Fruit fly (Drosophila melanogaster) whole organism, embryonic: ENCODE measurements around the gene hbt.
A peak's percentile ranks its signal among the peaks of the same experiment; 100 is the strongest.

Experiments used
- Awh ChIP-seq: fragments of 200-800 bp; sonication (Bioruptor generic); IDR thresholded peaks from 2 replicates; pipeline ENCODE4, ENCODE4 v1.3.6; 2022; ENCODE audit warnings: missing biosample characterization, missing genetic modification characterization
- BEAF-32 ChIP-seq: fragments of 200-800 bp; sonication (Bioruptor generic); optimal IDR thresholded peaks from 3 replicates; lab custom pipeline; 2017; ENCODE audit warnings: missing biosample characterization, missing genetic modification characterization, mild to moderate bottlenecking, moderate library complexity, missing genetic modification reagents
- BtbVII ChIP-seq: fragments of 200-800 bp; sonication (Bioruptor generic); optimal IDR thresholded peaks from 3 replicates; lab custom pipeline; 2017; ENCODE audit warnings: missing biosample characterization, mild to moderate bottlenecking, missing genetic modification characterization
- CG10209 ChIP-seq: fragments of 200-800 bp; sonication (Bioruptor generic); optimal IDR thresholded peaks from 3 replicates; lab custom pipeline; 2017; ENCODE audit warnings: missing biosample characterization, mild to moderate bottlenecking, missing genetic modification characterization, missing genetic modification reagents
- CG1024 ChIP-seq: fragments of 200-800 bp; sonication (Bioruptor generic); IDR thresholded peaks from 2 replicates; pipeline ENCODE4 v1.3.6; 2022; ENCODE audit warnings: missing biosample characterization, missing genetic modification characterization
- CG10979 ChIP-seq: fragments of 200-800 bp; sonication (Bioruptor generic); optimal IDR thresholded peaks from 2 replicates; lab custom pipeline; 2018; ENCODE audit warnings: missing biosample characterization, mild to moderate bottlenecking, missing genetic modification characterization, moderate library complexity
- CG12769 ChIP-seq: fragments of 200-800 bp; sonication (Bioruptor generic); optimal IDR thresholded peaks from 2 replicates; lab custom pipeline; 2019; ENCODE audit warnings: missing biosample characterization, mild to moderate bottlenecking, missing genetic modification characterization, moderate library complexity
- CG13287 ChIP-seq: fragments of 200-800 bp; sonication (Bioruptor generic); IDR thresholded peaks from 2 replicates; pipeline ENCODE4 v1.3.6; 2022; ENCODE audit warnings: missing biosample characterization, missing genetic modification characterization; ENCODE audit not compliant: partially characterized antibody
- CG15011 ChIP-seq: fragments of 200-800 bp; sonication (Bioruptor generic); optimal IDR thresholded peaks from 3 replicates; lab custom pipeline; 2018; ENCODE audit warnings: missing biosample characterization, mild to moderate bottlenecking, missing genetic modification characterization
- CG15696 ChIP-seq: fragments of 200-800 bp; sonication (Bioruptor generic); optimal IDR thresholded peaks from 2 replicates; lab custom pipeline; 2019; ENCODE audit warnings: missing biosample characterization, mild to moderate bottlenecking, missing genetic modification characterization, moderate library complexity
- CG1647 ChIP-seq: fragments of 200-800 bp; sonication (Bioruptor generic); optimal IDR thresholded peaks from 3 replicates; lab custom pipeline; 2016; ENCODE audit warnings: missing biosample characterization, missing genetic modification characterization
- CG16813 ChIP-seq: fragments of 200-800 bp; sonication (Bioruptor generic); IDR thresholded peaks from 3 replicates; pipeline ENCODE4 v1.3.6; 2022; ENCODE audit warnings: missing biosample characterization, missing genetic modification characterization; ENCODE audit not compliant: partially characterized antibody
- CG16863 ChIP-seq: fragments of 200-800 bp; sonication (Bioruptor generic); optimal IDR thresholded peaks from 3 replicates; lab custom pipeline; 2016; ENCODE audit warnings: missing biosample characterization, missing genetic modification characterization
- CG1792 ChIP-seq: fragments of 200-800 bp; sonication (Bioruptor generic); optimal IDR thresholded peaks from 2 replicates; lab custom pipeline; 2016; ENCODE audit warnings: missing biosample characterization, missing genetic modification characterization
- CG18262 ChIP-seq: fragments of 200-800 bp; optimal IDR thresholded peaks from 3 replicates; lab custom pipeline; 2019; ENCODE audit warnings: missing biosample characterization, mild to moderate bottlenecking, missing genetic modification characterization, moderate library complexity
- CG1832 ChIP-seq: fragments of 200-800 bp; sonication (Bioruptor generic); optimal IDR thresholded peaks from 2 replicates; lab custom pipeline; 2017; ENCODE audit warnings: missing biosample characterization, mild to moderate bottlenecking, missing genetic modification characterization, inconsistent platforms
- CG31224 ChIP-seq: fragments of 200-800 bp; sonication (Bioruptor generic); IDR thresholded peaks from 2 replicates; pipeline ENCODE4 v1.3.6; 2022; ENCODE audit warnings: missing biosample characterization, missing genetic modification characterization
- CG43689 ChIP-seq: fragments of 200-800 bp; sonication (Bioruptor generic); IDR thresholded peaks from 2 replicates; pipeline ENCODE4 v1.3.6; 2022; ENCODE audit warnings: missing biosample characterization, missing genetic modification characterization
- CG4730 ChIP-seq: fragments of 200-800 bp; sonication (Bioruptor generic); IDR thresholded peaks from 2 replicates; pipeline ENCODE4 v1.3.6; 2022; ENCODE audit warnings: missing biosample characterization, missing genetic modification characterization
- CG4854 ChIP-seq: fragments of 200-800 bp; sonication (Bioruptor generic); optimal IDR thresholded peaks from 2 replicates; lab custom pipeline; 2016; ENCODE audit warnings: missing biosample characterization, missing genetic modification characterization, inconsistent platforms
- CG6175 ChIP-seq: fragments of 200-800 bp; sonication (Bioruptor generic); IDR thresholded peaks from 3 replicates; pipeline ENCODE4 v1.3.6; 2022; ENCODE audit warnings: missing biosample characterization, missing genetic modification characterization
- CG8281 ChIP-seq: fragments of 200-800 bp; sonication (Bioruptor generic); optimal IDR thresholded peaks from 2 replicates; lab custom pipeline; 2018; ENCODE audit warnings: missing biosample characterization, mild to moderate bottlenecking, missing genetic modification characterization, moderate library complexity
- CG9876 ChIP-seq: fragments of 200-800 bp; sonication (Bioruptor generic); optimal IDR thresholded peaks from 2 replicates; lab custom pipeline; 2016; ENCODE audit warnings: missing biosample characterization, missing genetic modification characterization
- Gug ChIP-seq: fragments of 200-800 bp; sonication (Bioruptor generic); IDR thresholded peaks from 4 replicates; pipeline ENCODE4 v1.3.6; 2022; ENCODE audit warnings: missing biosample characterization, missing genetic modification characterization
- HHEX ChIP-seq: fragments of 200-800 bp; sonication (Bioruptor generic); optimal IDR thresholded peaks from 3 replicates; lab custom pipeline; 2017; ENCODE audit warnings: missing biosample characterization, mild to moderate bottlenecking, missing genetic modification characterization, missing genetic modification reagents
- Hr39 ChIP-seq: fragments of >200 bp; optimal IDR thresholded peaks from 2 replicates; lab custom pipeline; 2017
- Hsf ChIP-seq: fragments of 200-800 bp; sonication (Bioruptor generic); optimal IDR thresholded peaks from 3 replicates; lab custom pipeline; 2016; ENCODE audit warnings: missing biosample characterization, missing genetic modification characterization
- Lhr ChIP-seq: fragments of 200-800 bp; sonication (Bioruptor generic); optimal IDR thresholded peaks from 3 replicates; lab custom pipeline; 2017; ENCODE audit warnings: mild to moderate bottlenecking, missing biosample characterization, missing genetic modification reagents, missing genetic modification characterization
- Pdp1 ChIP-seq, 2 experiments: fragments of 200-800 bp; sonication (Bioruptor generic); optimal IDR thresholded peaks; 3 replicates each; lab custom pipeline; 2016; ENCODE audit warnings: missing biosample characterization in 2 of 2, missing genetic modification characterization in 2 of 2, mild to moderate bottlenecking in 1 of 2, moderate library complexity in 1 of 2
- Rx ChIP-seq: fragments of 200-800 bp; sonication (Bioruptor generic); IDR thresholded peaks from 2 replicates; pipeline ENCODE4 v1.3.6; 2022; ENCODE audit warnings: missing biosample characterization, missing genetic modification characterization
- Sin3A ChIP-seq: fragments of >200 bp; optimal IDR thresholded peaks from 2 replicates; lab custom pipeline; 2018
- Ssrp ChIP-seq: fragments of 200-800 bp; sonication (Bioruptor generic); optimal IDR thresholded peaks from 2 replicates; lab custom pipeline; 2018; ENCODE audit warnings: missing biosample characterization, mild to moderate bottlenecking, missing genetic modification characterization, moderate library complexity
- amos ChIP-seq: fragments of 200-800 bp; sonication (Bioruptor generic); IDR thresholded peaks from 2 replicates; pipeline ENCODE4 v1.3.6; 2022; ENCODE audit warnings: missing biosample characterization, missing genetic modification characterization; ENCODE audit not compliant: partially characterized antibody
- ara ChIP-seq: fragments of 200-800 bp; sonication (Bioruptor generic); IDR thresholded peaks from 2 replicates; pipeline ENCODE4 v1.3.6; 2022; ENCODE audit warnings: missing biosample characterization, missing genetic modification characterization
- ci ChIP-seq: fragments of 200-800 bp; sonication (Bioruptor generic); IDR thresholded peaks from 3 replicates; pipeline ENCODE4 v1.3.6; 2022; ENCODE audit warnings: missing biosample characterization, missing genetic modification characterization
- da ChIP-seq: fragments of 200-800 bp; sonication (Bioruptor generic); optimal IDR thresholded peaks from 2 replicates; lab custom pipeline; 2016; ENCODE audit warnings: missing biosample characterization, missing genetic modification characterization
- danr ChIP-seq: fragments of 200-800 bp; sonication (Bioruptor generic); IDR thresholded peaks from 2 replicates; pipeline ENCODE4 v1.3.6; 2022; ENCODE audit warnings: missing biosample characterization, missing genetic modification characterization
- ind ChIP-seq: fragments of 200-800 bp; sonication (Bioruptor generic); optimal IDR thresholded peaks from 3 replicates; lab custom pipeline; 2016; ENCODE audit warnings: missing biosample characterization, missing genetic modification characterization
- jing ChIP-seq: fragments of 200-800 bp; sonication (Bioruptor generic); optimal IDR thresholded peaks from 2 replicates; lab custom pipeline; 2018; ENCODE audit warnings: missing biosample characterization, mild to moderate bottlenecking, missing genetic modification characterization
- maf-S ChIP-seq: fragments of 200-800 bp; sonication (Bioruptor generic); optimal IDR thresholded peaks from 2 replicates; lab custom pipeline; 2016; ENCODE audit warnings: missing biosample characterization, missing genetic modification characterization
- oc ChIP-seq: fragments of 200-800 bp; sonication (Bioruptor generic); optimal IDR thresholded peaks from 2 replicates; lab custom pipeline; 2018; ENCODE audit warnings: missing biosample characterization, mild to moderate bottlenecking, missing genetic modification characterization, moderate library complexity
- otp ChIP-seq: fragments of 200-800 bp; sonication (Bioruptor generic); IDR thresholded peaks from 3 replicates; pipeline ENCODE4, ENCODE4 v1.3.6; 2022; ENCODE audit warnings: missing biosample characterization, missing genetic modification characterization
- row ChIP-seq: fragments of 200-800 bp; sonication (Bioruptor generic); IDR thresholded peaks from 3 replicates; pipeline ENCODE4 v1.3.6; 2022; ENCODE audit warnings: missing biosample characterization, missing genetic modification characterization
- sc ChIP-seq, 3 experiments: fragments of >200 bp in 2 of 3; fragments of 200-800 bp in 1 of 3; sonication (Bioruptor generic) in 1 of 3; optimal IDR thresholded peaks; 2 replicates in 2 of 3; 3 replicates in 1 of 3; lab custom pipeline; 2017; ENCODE audit warnings: mild to moderate bottlenecking in 1 of 3, missing biosample characterization in 1 of 3, missing genetic modification characterization in 1 of 3, missing genetic modification reagents in 1 of 3
- sima ChIP-seq: fragments of 200-800 bp; sonication (Bioruptor generic); optimal IDR thresholded peaks from 2 replicates; lab custom pipeline; 2016; ENCODE audit warnings: missing biosample characterization, missing genetic modification characterization
- stc ChIP-seq: fragments of 200-800 bp; sonication (Bioruptor generic); IDR thresholded peaks from 2 replicates; pipeline ENCODE4 v1.3.6; 2022; ENCODE audit warnings: missing biosample characterization, missing genetic modification characterization
- tll ChIP-seq, 2 experiments: fragments of 200-800 bp in 1 of 2; fragments of >200 bp in 1 of 2; sonication (Bioruptor generic) in 1 of 2; optimal IDR thresholded peaks; 2 replicates each; lab custom pipeline; 2017 to 2019; ENCODE audit warnings: missing biosample characterization in 2 of 2, missing genetic modification characterization in 2 of 2, mild to moderate bottlenecking in 1 of 2, moderate library complexity in 1 of 2
- zf30C ChIP-seq: fragments of 200-800 bp; sonication (Bioruptor generic); optimal IDR thresholded peaks from 3 replicates; lab custom pipeline; 2018; ENCODE audit warnings: missing biosample characterization, mild to moderate bottlenecking, missing genetic modification characterization

hbt gene

dm6 chr2L:13373435-13374242 lies 42.7 kb upstream of the hbt start, which contains the start of the genes Bdp1 and CG6565 (continued):
- peak; percentile 90 for TF ChIP-seq CG31224
- TF ChIP-seq CG13287 (GFP tag; lab: Robert Waterston, UW), result peak; percentile 44; the same call in 1 of the 2 replicates
- peak; percentile 98 for TF ChIP-seq CG1647 (GFP tag; lab: Kevin White, UChicago)
- peak; percentile 54 to 94 for TF ChIP-seq tll (GFP tag; optimal IDR thresholded peaks at IDR 0.05; lab: Kevin White, UChicago)
- peak; percentile 92 to 99 for TF ChIP-seq Pdp1 (GFP tag; optimal IDR thresholded peaks at IDR 0.05; lab: Kevin White, UChicago)
- peak; percentile 86 for TF ChIP-seq oc (tag; lab: Kevin White, UChicago)
- TF ChIP-seq CG15011 (GFP tag; lab: Kevin White, UChicago), result peak; percentile 94
- peak; percentile 98 for TF ChIP-seq Gug (GFP tag; lab: Robert Waterston, UW)
- TF ChIP-seq CG1832 (GFP tag; lab: Kevin White, UChicago), result no peak
- peak; percentile 86 for TF ChIP-seq CG8281 (tag; lab: Kevin White, UChicago)
- TF ChIP-seq CG18262 (tag; lab: Kevin White, UChicago), result peak; percentile 95
- peak; percentile 97 for TF ChIP-seq CG9876 (GFP tag; lab: Kevin White, UChicago)
- peak; percentile 97 for TF ChIP-seq HHEX (GFP tag; lab: Kevin White, UChicago)
- TF ChIP-seq Hsf, result peak; percentile 99
- peak; percentile 97 for TF ChIP-seq CG1792 (GFP tag; lab: Kevin White, UChicago)
- peak; percentile 91 for TF ChIP-seq Sin3A (lab: Kevin White, UChicago)
- TF ChIP-seq CG1024 (GFP tag; lab: Robert Waterston, UW), result peak; percentile 76
- TF ChIP-seq Lhr (GFP tag; lab: Kevin White, UChicago), result peak; percentile 93
- TF ChIP-seq CG6175 (GFP tag; lab: Robert Waterston, UW), result peak; percentile 91
- peak; percentile 84 for TF ChIP-seq Awh (GFP tag; lab: Robert Waterston, UW)
- peak; percentile 80 for TF ChIP-seq otp (GFP tag; lab: Robert Waterston, UW)
- peak; percentile 98 for TF ChIP-seq Ssrp
- 0 out of 3 replicates have a peak, but pooled peaks have one; percentile 35 for TF ChIP-seq CG16813
- TF ChIP-seq CG4730 (GFP tag; lab: Robert Waterston, UW), result peak; percentile 94
- peak; percentile 97 for TF ChIP-seq danr
- peak; percentile 92 for TF ChIP-seq ara (GFP tag; lab: Robert Waterston, UW)
- peak; percentile 98 for TF ChIP-seq row
- peak; percentile 70 for TF ChIP-seq BEAF-32 (GFP tag; lab: Kevin White, UChicago)
- TF ChIP-seq ind (GFP tag; lab: Kevin White, UChicago), result peak; percentile 98
- peak; percentile 94 for TF ChIP-seq CG10979 (tag; lab: Kevin White, UChicago)
- no peak for TF ChIP-seq sc (optimal IDR thresholded peaks at IDR 0.05; lab: Kevin White, UChicago)
- peak; percentile 97 for TF ChIP-seq sc (GFP tag; optimal IDR thresholded peaks at IDR 0.05; lab: Kevin White, UChicago)
- TF ChIP-seq CG15696, result peak; percentile 97
- TF ChIP-seq sima (GFP tag; lab: Kevin White, UChicago), result peak; percentile 91
- TF ChIP-seq stc (GFP tag; lab: Robert Waterston, UW), result peak; percentile 83
- TF ChIP-seq da (GFP tag; lab: Kevin White, UChicago), result peak; percentile 97
- peak; percentile 79 for TF ChIP-seq CG43689 (GFP tag; lab: Robert Waterston, UW)
- TF ChIP-seq CG16863 (GFP tag; lab: Kevin White, UChicago), result peak; percentile 98
- TF ChIP-seq CG12769 (tag; lab: Kevin White, UChicago), result no peak
- 0 out of 2 replicates have a peak, but pooled peaks have one; percentile 10 for TF ChIP-seq amos (GFP tag; lab: Robert Waterston, UW)
- peak; percentile 98 for TF ChIP-seq CG10209 (GFP tag; lab: Kevin White, UChicago)
- TF ChIP-seq maf-S (GFP tag; lab: Kevin White, UChicago), result peak; percentile 98
- TF ChIP-seq Hr39 (lab: Kevin White, UChicago), result no peak
- TF ChIP-seq BtbVII, result peak; percentile 93
- TF ChIP-seq zf30C, result peak; percentile 93
- peak; percentile 97 for TF ChIP-seq CG4854
- TF ChIP-seq ci, result peak; percentile 86
- peak; percentile 93 for TF ChIP-seq Rx (GFP tag; lab: Robert Waterston, UW)
- TF ChIP-seq jing (GFP tag; lab: Kevin White, UChicago), result peak; percentile 96
